Worm (Caenorhabditis elegans) whole organism, late embryonic: ENCODE results near the gene dnpp-1.

Experiments used
- C08G9.2 ChIP-seq: sonication (generic microtip); optimal IDR thresholded peaks from 2 replicates; lab custom pipeline; 2016; ENCODE audit warnings: mild to moderate bottlenecking, missing genetic modification characterization, moderate library complexity, missing compliant biosample characterization
- C38D4.7 ChIP-seq: fragments of 200-800 bp; sonication (Bioruptor generic); optimal IDR thresholded peaks from 2 replicates; lab custom pipeline; 2018; ENCODE audit warnings: mild to moderate bottlenecking, missing genetic modification characterization, moderate library complexity, missing compliant biosample characterization
- F13H6.1 ChIP-seq: sonication (generic microtip); optimal IDR thresholded peaks from 2 replicates; lab custom pipeline; 2016; ENCODE audit warnings: missing genetic modification characterization, missing compliant biosample characterization
- K02D7.2 ChIP-seq: sonication (generic microtip); optimal IDR thresholded peaks from 2 replicates; lab custom pipeline; 2017; ENCODE audit warnings: mild to moderate bottlenecking, missing genetic modification characterization, missing compliant biosample characterization
- T23F11.4 ChIP-seq: fragments of 200-800 bp; sonication (Bioruptor generic); optimal IDR thresholded peaks from 2 replicates; lab custom pipeline; 2018; ENCODE audit warnings: mild to moderate bottlenecking, missing genetic modification characterization, missing compliant biosample characterization
- ceh-14 ChIP-seq: sonication (generic microtip); optimal IDR thresholded peaks from 2 replicates; lab custom pipeline; 2016; ENCODE audit warnings: missing genotype, missing genetic modification characterization, missing compliant biosample characterization
- ceh-18 ChIP-seq: sonication (generic microtip); optimal IDR thresholded peaks from 2 replicates; lab custom pipeline; 2016; ENCODE audit warnings: missing genetic modification characterization, missing compliant biosample characterization
- ceh-19 ChIP-seq: fragments of 200-800 bp; sonication (Bioruptor generic); optimal IDR thresholded peaks from 2 replicates; lab custom pipeline; 2018; ENCODE audit warnings: mild to moderate bottlenecking, missing genetic modification characterization, missing compliant biosample characterization
- ceh-2 ChIP-seq: sonication (generic microtip); optimal IDR thresholded peaks from 2 replicates; lab custom pipeline; 2016; ENCODE audit warnings: missing genotype, missing genetic modification characterization, missing compliant biosample characterization
- ceh-22 ChIP-seq: sonication (generic microtip); optimal IDR thresholded peaks from 2 replicates; lab custom pipeline; 2017; ENCODE audit warnings: missing biosample characterization, missing genetic modification characterization
- ceh-24 ChIP-seq: sonication (generic microtip); optimal IDR thresholded peaks from 2 replicates; lab custom pipeline; 2016; ENCODE audit warnings: mild to moderate bottlenecking, missing genetic modification characterization, missing compliant biosample characterization
- ceh-30 ChIP-seq: fragments of 150-350 bp; optimal IDR thresholded peaks from 2 replicates; lab custom pipeline; 2014; ENCODE audit warnings: missing biosample characterization, missing genetic modification characterization
- ceh-34 ChIP-seq: sonication (generic microtip); optimal IDR thresholded peaks from 2 replicates; lab custom pipeline; 2016; ENCODE audit warnings: mild to moderate bottlenecking, missing genetic modification characterization, missing compliant biosample characterization
- ceh-45 ChIP-seq: fragments of 200-800 bp; sonication (Bioruptor generic); IDR thresholded peaks from 2 replicates; pipeline ENCODE4 v1.3.6; 2022; ENCODE audit warnings: missing genetic modification reagents, missing genetic modification characterization, missing compliant biosample characterization
- dmd-4 ChIP-seq: sonication (generic microtip); optimal IDR thresholded peaks from 2 replicates; lab custom pipeline; 2016; ENCODE audit warnings: borderline replicate concordance, missing genetic modification characterization, missing compliant biosample characterization
- dve-1 ChIP-seq: sonication (generic microtip); optimal IDR thresholded peaks from 2 replicates; lab custom pipeline; 2017; ENCODE audit warnings: antibody characterized with exemption, mild to moderate bottlenecking, missing genetic modification characterization, missing compliant biosample characterization
- elt-2 ChIP-seq: sonication (generic microtip); optimal IDR thresholded peaks from 2 replicates; lab custom pipeline; 2016; ENCODE audit warnings: missing genetic modification reagents, missing genetic modification characterization, missing compliant biosample characterization
- elt-4 ChIP-seq: sonication (generic microtip); optimal IDR thresholded peaks from 2 replicates; lab custom pipeline; 2016; ENCODE audit warnings: missing genetic modification characterization, missing compliant biosample characterization
- ets-4 ChIP-seq: sonication (generic microtip); optimal IDR thresholded peaks from 2 replicates; lab custom pipeline; 2016; ENCODE audit warnings: missing genetic modification characterization, missing compliant biosample characterization
- eyg-1 ChIP-seq: sonication (generic microtip); optimal IDR thresholded peaks from 2 replicates; lab custom pipeline; 2016; ENCODE audit warnings: missing genotype, missing genetic modification characterization, missing compliant biosample characterization
- fax-1 ChIP-seq: sonication (generic microtip); optimal IDR thresholded peaks from 2 replicates; lab custom pipeline; 2016; ENCODE audit warnings: missing genotype, missing genetic modification characterization, missing compliant biosample characterization
- fkh-10 ChIP-seq: fragments of 150-350 bp; optimal IDR thresholded peaks from 2 replicates; lab custom pipeline; 2014; ENCODE audit warnings: missing biosample characterization, missing genetic modification reagents, missing genetic modification characterization
- fkh-6 ChIP-seq: sonication (generic microtip); optimal IDR thresholded peaks from 2 replicates; lab custom pipeline; 2016; ENCODE audit warnings: missing genetic modification characterization, missing compliant biosample characterization
- gmeb-2 ChIP-seq: sonication (generic microtip); optimal IDR thresholded peaks from 2 replicates; lab custom pipeline; 2016; ENCODE audit warnings: missing genetic modification characterization, inconsistent platforms, missing compliant biosample characterization
- hlh-13 ChIP-seq: fragments of 200-800 bp; sonication (Bioruptor generic); optimal IDR thresholded peaks from 2 replicates; lab custom pipeline; 2018; ENCODE audit warnings: mild to moderate bottlenecking, missing genetic modification characterization, missing compliant biosample characterization
- hlh-15 ChIP-seq: sonication (generic microtip); optimal IDR thresholded peaks from 2 replicates; lab custom pipeline; 2016; ENCODE audit warnings: missing genetic modification characterization, missing compliant biosample characterization
- hlh-30 ChIP-seq: sonication (generic microtip); optimal IDR thresholded peaks from 2 replicates; lab custom pipeline; 2017; ENCODE audit warnings: antibody characterized with exemption, missing genetic modification characterization, missing compliant biosample characterization; ENCODE audit not compliant: insufficient read depth
- hlh-8 ChIP-seq: sonication (generic microtip); optimal IDR thresholded peaks from 2 replicates; lab custom pipeline; 2016; ENCODE audit warnings: missing genotype, missing genetic modification characterization, missing compliant biosample characterization
- lin-11 ChIP-seq: fragments of 200-800 bp; sonication (Bioruptor generic); optimal IDR thresholded peaks from 2 replicates; lab custom pipeline; 2018; ENCODE audit warnings: mild to moderate bottlenecking, missing genetic modification characterization, missing compliant biosample characterization
- madf-2 ChIP-seq: sonication (generic microtip); optimal IDR thresholded peaks from 2 replicates; lab custom pipeline; 2017; ENCODE audit warnings: missing genetic modification characterization, missing compliant biosample characterization
- mec-3 ChIP-seq: sonication (generic microtip); optimal IDR thresholded peaks from 2 replicates; lab custom pipeline; 2016; ENCODE audit warnings: borderline replicate concordance, missing genetic modification characterization, missing compliant biosample characterization
- nfya-1 ChIP-seq: sonication (generic microtip); optimal IDR thresholded peaks from 2 replicates; lab custom pipeline; 2017; ENCODE audit warnings: missing genetic modification characterization, mild to moderate bottlenecking, missing compliant biosample characterization, antibody characterized with exemption, moderate library complexity
- nhr-232 ChIP-seq: sonication (generic microtip); optimal IDR thresholded peaks from 2 replicates; lab custom pipeline; 2016; ENCODE audit warnings: missing genetic modification characterization, missing compliant biosample characterization
- npax-4 ChIP-seq: sonication (generic microtip); optimal IDR thresholded peaks from 2 replicates; lab custom pipeline; 2016; ENCODE audit warnings: missing genetic modification characterization, missing compliant biosample characterization
- pag-3 ChIP-seq: sonication (generic microtip); optimal IDR thresholded peaks from 2 replicates; lab custom pipeline; 2016; ENCODE audit warnings: missing compliant biosample characterization, missing genetic modification characterization, borderline replicate concordance
- pax-1 ChIP-seq: fragments of 150-350 bp; optimal IDR thresholded peaks from 2 replicates; lab custom pipeline; 2014; ENCODE audit warnings: missing biosample characterization, missing genetic modification characterization
- pha-2 ChIP-seq: sonication (generic microtip); optimal IDR thresholded peaks from 2 replicates; lab custom pipeline; 2017; ENCODE audit warnings: mild to moderate bottlenecking, missing genetic modification characterization, missing compliant biosample characterization
- pha-4 ChIP-seq: fragments of 150-350 bp; optimal IDR thresholded peaks from 2 replicates; lab custom pipeline; 2018; ENCODE audit warnings: missing biosample characterization, missing genetic modification reagents, missing genetic modification characterization
- pqm-1 ChIP-seq: sonication (generic microtip); optimal IDR thresholded peaks from 2 replicates; lab custom pipeline; 2016; ENCODE audit warnings: missing genetic modification characterization, missing compliant biosample characterization
- pros-1 ChIP-seq: fragments of 150-350 bp; optimal IDR thresholded peaks from 2 replicates; lab custom pipeline; 2014; ENCODE audit warnings: missing biosample characterization, missing genetic modification reagents, missing genetic modification characterization
- rnt-1 ChIP-seq: sonication (generic microtip); optimal IDR thresholded peaks from 2 replicates; lab custom pipeline; 2016; ENCODE audit warnings: missing genetic modification characterization, missing compliant biosample characterization
- sdc-2 ChIP-seq: sonication (generic microtip); optimal IDR thresholded peaks from 2 replicates; lab custom pipeline; 2016; ENCODE audit warnings: missing genotype, missing genetic modification characterization, missing compliant biosample characterization
- sox-2 ChIP-seq: fragments of 200-800 bp; sonication (Bioruptor generic); IDR thresholded peaks from 2 replicates; pipeline ENCODE4 v1.3.6; 2022; ENCODE audit warnings: missing genetic modification reagents, missing genetic modification characterization, missing compliant biosample characterization
- tbx-7 ChIP-seq: sonication (generic microtip); optimal IDR thresholded peaks from 2 replicates; lab custom pipeline; 2016; ENCODE audit warnings: missing genotype, missing genetic modification characterization, missing compliant biosample characterization
- ttx-3 ChIP-seq: sonication (generic microtip); optimal IDR thresholded peaks from 2 replicates; lab custom pipeline; 2016; ENCODE audit warnings: missing genetic modification reagents, missing genetic modification characterization, missing compliant biosample characterization
- unc-3 ChIP-seq, 2 experiments: fragments of 200-800 bp in 1 of 2; sonication (Bioruptor generic) in 1 of 2; sonication (generic microtip) in 1 of 2; conservative IDR thresholded peaks in 1 of 2; optimal IDR thresholded peaks in 1 of 2; 2 replicates each; pipeline versions ENCODE4 v1.3.6 to Lab custom; 2016 to 2022; ENCODE audit warnings: missing compliant biosample characterization in 2 of 2, missing genetic modification characterization in 2 of 2, missing genetic modification reagents in 1 of 2
- unc-55 ChIP-seq: sonication (generic microtip); optimal IDR thresholded peaks from 2 replicates; lab custom pipeline; 2017; ENCODE audit warnings: missing biosample characterization, missing genetic modification reagents, missing genetic modification characterization
- unc-86 ChIP-seq: sonication (generic microtip); optimal IDR thresholded peaks from 2 replicates; lab custom pipeline; 2016; ENCODE audit warnings: missing genetic modification characterization, missing compliant biosample characterization
- zip-5 ChIP-seq: sonication (generic microtip); optimal IDR thresholded peaks from 2 replicates; lab custom pipeline; 2016; ENCODE audit warnings: missing genetic modification characterization, missing compliant biosample characterization

dnpp-1 gene

ce11 chrIII:5836261-5836660, 27.3 kb downstream of the dnpp-1 start:
- TF ChIP-seq ceh-18 (tag; lab: Kevin White, UChicago) (no peak), dve-1 (tag; lab: Kevin White, UChicago) (no peak), K02D7.2 (tag; lab: Kevin White, UChicago) (no peak), pha-4 (no peak), lin-11 (tag; lab: Kevin White, UChicago) (no peak)
- TF ChIP-seq, all 69 proteins: peak for 0

ce11 chrIII:5835163-5835871, 28.3 kb downstream of the dnpp-1 start:
- TF ChIP-seq unc-86 (tag; lab: Kevin White, UChicago) = no peak
- TF ChIP-seq F13H6.1 (tag; lab: Kevin White, UChicago) = no peak
- no peak for TF ChIP-seq hlh-13
- no peak for TF ChIP-seq dve-1 (tag; lab: Kevin White, UChicago)
- no peak for TF ChIP-seq ceh-2 (tag; lab: Kevin White, UChicago)
- no peak for TF ChIP-seq mec-3 (tag; lab: Kevin White, UChicago)
- no peak for TF ChIP-seq ceh-30 (tag; lab: Kevin White, UChicago)
- no peak for TF ChIP-seq nhr-232 (tag; lab: Kevin White, UChicago)
- TF ChIP-seq sdc-2 (tag; lab: Kevin White, UChicago) = no peak
- no peak for TF ChIP-seq nfya-1 (tag; lab: Kevin White, UChicago)
- no peak for TF ChIP-seq unc-55 (GFP tag; lab: Kevin White, UChicago)
- no peak for TF ChIP-seq lin-11 (tag; lab: Kevin White, UChicago)
- no peak for TF ChIP-seq eyg-1 (tag; lab: Kevin White, UChicago)
- no peak for TF ChIP-seq pqm-1 (tag; lab: Kevin White, UChicago)
- TF ChIP-seq ttx-3 = no peak
- peak; percentile 49 for TF ChIP-seq rnt-1 (tag; lab: Kevin White, UChicago)
- no peak for TF ChIP-seq zip-5
- no peak for TF ChIP-seq pha-2 (tag; lab: Kevin White, UChicago)
- no peak for TF ChIP-seq sox-2
- no peak for TF ChIP-seq ceh-45 (GFP tag; lab: Robert Waterston, UW)
- TF ChIP-seq fax-1 (tag; lab: Kevin White, UChicago) = no peak
- no peak for TF ChIP-seq C38D4.7
- TF ChIP-seq pros-1 = no peak
- TF ChIP-seq fkh-6 (tag; lab: Kevin White, UChicago) = no peak
- TF ChIP-seq ets-4 = peak; percentile 26
- no peak for TF ChIP-seq tbx-7 (tag; lab: Kevin White, UChicago)
- TF ChIP-seq elt-2 (tag; lab: Kevin White, UChicago) = peak; percentile 89
- no peak for TF ChIP-seq pax-1 (tag; lab: Kevin White, UChicago)
- no peak for TF ChIP-seq hlh-15 (tag; lab: Kevin White, UChicago)
- no peak for TF ChIP-seq hlh-30 (tag; lab: Kevin White, UChicago)
- TF ChIP-seq hlh-8 = no peak
- no peak for TF ChIP-seq pha-4
- TF ChIP-seq npax-4 = no peak
- TF ChIP-seq madf-2 = no peak
- no peak for TF ChIP-seq unc-3 (GFP tag; conservative IDR thresholded peaks at IDR 0.05; lab: Robert Waterston, UW)
- no peak for TF ChIP-seq unc-3 (tag; optimal IDR thresholded peaks at IDR 0.05; lab: Kevin White, UChicago)
- TF ChIP-seq pag-3 (tag; lab: Kevin White, UChicago) = no peak
- no peak for TF ChIP-seq gmeb-2 (tag; lab: Kevin White, UChicago)
- TF ChIP-seq dmd-4 = no peak
- TF ChIP-seq ceh-19 (GFP tag; lab: Kevin White, UChicago) = no peak
- peak; percentile 46 for TF ChIP-seq C08G9.2
- TF ChIP-seq ceh-14 (tag; lab: Kevin White, UChicago) = no peak
- TF ChIP-seq T23F11.4 = no peak
- no peak for TF ChIP-seq ceh-24 (tag; lab: Kevin White, UChicago)
- TF ChIP-seq elt-4 (tag; lab: Kevin White, UChicago) = no peak
- TF ChIP-seq ceh-34 (tag; lab: Kevin White, UChicago) = peak; percentile 23
- no peak for TF ChIP-seq fkh-10 (GFP tag; lab: Kevin White, UChicago)
- TF ChIP-seq ceh-22 (tag; lab: Kevin White, UChicago) = no peak
